Fruit fly (Drosophila melanogaster): Measurements from ENCODE around the gene CG10973.

CG10973 gene

dm6 chr3L:12734550-12735012, 20.0 kb downstream of the CG10973 start, which contains the start of the genes SmD1 and Ptp69D (continued):
- no peak for TF ChIP-seq dan (GFP tag; IDR thresholded peaks at IDR 0.05)
- no peak for TF ChIP-seq twi (tag; optimal IDR thresholded peaks at IDR 0.05)
- peak; percentile 73 for TF ChIP-seq Doc3 (GFP tag; IDR thresholded peaks at IDR 0.05; ENCODE audit: partially characterized antibody)
- no peak for TF ChIP-seq luna (GFP tag; optimal IDR thresholded peaks at IDR 0.05)
- peak; percentile 88; the same call in 2 of the 3 replicates for TF ChIP-seq CG11560 (tag; IDR thresholded peaks at IDR 0.05)
- TF ChIP-seq CG18262 (tag; optimal IDR thresholded peaks at IDR 0.05), result no peak
- peak; percentile 29 for TF ChIP-seq sug (tag; optimal IDR thresholded peaks at IDR 0.05)
- TF ChIP-seq Fer3 (tag; optimal IDR thresholded peaks at IDR 0.05), result no peak
- no peak for TF ChIP-seq Sox102F (GFP tag; optimal IDR thresholded peaks at IDR 0.05)
- TF ChIP-seq hth (optimal IDR thresholded peaks at IDR 0.05), result no peak
- no peak for TF ChIP-seq CG11398 (GFP tag; optimal IDR thresholded peaks at IDR 0.05)
- TF ChIP-seq her (GFP tag; optimal IDR thresholded peaks at IDR 0.05), result no peak
- peak; percentile 76; the same call in 2 of the 3 replicates for TF ChIP-seq CG6791 (GFP tag; IDR thresholded peaks at IDR 0.05; ENCODE audit: partially characterized antibody)
- no peak for TF ChIP-seq CG10366 (GFP tag; IDR thresholded peaks at IDR 0.05)
- no peak for TF ChIP-seq nom (GFP tag; optimal IDR thresholded peaks at IDR 0.05)
- TF ChIP-seq CG11456 (GFP tag; IDR thresholded peaks at IDR 0.05), result no peak
- no peak for TF ChIP-seq CG10654 (GFP tag; optimal IDR thresholded peaks at IDR 0.05)
- peak; percentile 12 for TF ChIP-seq Dp (GFP tag; optimal IDR thresholded peaks at IDR 0.05)
- TF ChIP-seq wdn (GFP tag; IDR thresholded peaks at IDR 0.05), result no peak
- TF ChIP-seq oc (tag; optimal IDR thresholded peaks at IDR 0.05), result no peak
- TF ChIP-seq Dip3 (GFP tag; optimal IDR thresholded peaks at IDR 0.05), result no peak
- TF ChIP-seq CG16779 (GFP tag; IDR thresholded peaks at IDR 0.05), result no peak
- no peak; the same call in 1 of the 2 replicates for TF ChIP-seq CG14667 (GFP tag; IDR thresholded peaks at IDR 0.05)
- no peak for TF ChIP-seq bab2 (GFP tag; optimal IDR thresholded peaks at IDR 0.05)
- no peak for TF ChIP-seq kni (GFP tag; optimal IDR thresholded peaks at IDR 0.05)
- no peak for TF ChIP-seq jigr1 (GFP tag; IDR thresholded peaks at IDR 0.05)
- no peak for TF ChIP-seq sc (optimal IDR thresholded peaks at IDR 0.05)
- TF ChIP-seq sc (GFP tag; optimal IDR thresholded peaks at IDR 0.05), result no peak
- no peak for TF ChIP-seq CG15011 (GFP tag; optimal IDR thresholded peaks at IDR 0.05)
- TF ChIP-seq tup (GFP tag; optimal IDR thresholded peaks at IDR 0.05), result no peak
- TF ChIP-seq mirr (GFP tag; optimal IDR thresholded peaks at IDR 0.05), result no peak
- peak; percentile 60 for TF ChIP-seq phol (tag; optimal IDR thresholded peaks at IDR 0.05)
- peak; percentile 94 for TF ChIP-seq BEAF-32 (GFP tag; optimal IDR thresholded peaks at IDR 0.05)
- no peak for TF ChIP-seq fd96Cb (tag; optimal IDR thresholded peaks at IDR 0.05)
- no peak for TF ChIP-seq CG34422 (GFP tag; IDR thresholded peaks at IDR 0.05)
- no peak for TF ChIP-seq CG32532 (GFP tag; IDR thresholded peaks at IDR 0.05)
- no peak for TF ChIP-seq CG14014 (GFP tag; IDR thresholded peaks at IDR 0.05)
- TF ChIP-seq CG2678 (tag; optimal IDR thresholded peaks at IDR 0.05), result no peak
- TF ChIP-seq CG11696 (GFP tag; IDR thresholded peaks at IDR 0.05), result no peak
- peak; percentile 17 for TF ChIP-seq CG9437 (GFP tag; optimal IDR thresholded peaks at IDR 0.05)
- no peak for TF ChIP-seq Dfd (GFP tag; optimal IDR thresholded peaks at IDR 0.05)
- no peak for TF ChIP-seq CG3163 (GFP tag; optimal IDR thresholded peaks at IDR 0.05)
- peak; percentile 22 for TF ChIP-seq CG10147 (GFP tag; optimal IDR thresholded peaks at IDR 0.05)
- no peak for TF ChIP-seq ara (GFP tag; IDR thresholded peaks at IDR 0.05)
- no peak for TF ChIP-seq ac (GFP tag; optimal IDR thresholded peaks at IDR 0.05)
- no peak for TF ChIP-seq CG7786 (GFP tag; optimal IDR thresholded peaks at IDR 0.05)
- no peak for TF ChIP-seq Hmr (GFP tag; optimal IDR thresholded peaks at IDR 0.05)
- TF ChIP-seq Adf1 (GFP tag; IDR thresholded peaks at IDR 0.05), result no peak
- TF ChIP-seq az2 (GFP tag; optimal IDR thresholded peaks at IDR 0.05), result no peak
- TF ChIP-seq HLH54F (GFP tag; optimal IDR thresholded peaks at IDR 0.05), result no peak
- no peak for TF ChIP-seq prd (optimal IDR thresholded peaks at IDR 0.05)
- no peak for TF ChIP-seq prd (GFP tag; IDR thresholded peaks at IDR 0.05)

Data from whole organism, embryonic.